Worm (Caenorhabditis elegans) whole organism, late embryonic: ENCODE measurements around the gene cyp-33C2.

Source experiments
- Y22D7AL.16 ChIP-seq: sonication (generic microtip); optimal IDR thresholded peaks from 2 replicates; lab custom pipeline; 2016; ENCODE audit warnings: missing genetic modification characterization, missing compliant biosample characterization
- ceh-19 ChIP-seq: fragments of 200-800 bp; sonication (Bioruptor generic); optimal IDR thresholded peaks from 2 replicates; lab custom pipeline; 2018; ENCODE audit warnings: mild to moderate bottlenecking, missing genetic modification characterization, missing compliant biosample characterization
- ceh-2 ChIP-seq: sonication (generic microtip); optimal IDR thresholded peaks from 2 replicates; lab custom pipeline; 2016; ENCODE audit warnings: missing genotype, missing genetic modification characterization, missing compliant biosample characterization
- fkh-10 ChIP-seq: fragments of 150-350 bp; optimal IDR thresholded peaks from 2 replicates; lab custom pipeline; 2014; ENCODE audit warnings: missing biosample characterization, missing genetic modification reagents, missing genetic modification characterization
- hlh-30 ChIP-seq: sonication (generic microtip); optimal IDR thresholded peaks from 2 replicates; lab custom pipeline; 2017; ENCODE audit warnings: antibody characterized with exemption, missing genetic modification characterization, missing compliant biosample characterization; ENCODE audit not compliant: insufficient read depth
- nhr-232 ChIP-seq: sonication (generic microtip); optimal IDR thresholded peaks from 2 replicates; lab custom pipeline; 2016; ENCODE audit warnings: missing genetic modification characterization, missing compliant biosample characterization

DNA sequence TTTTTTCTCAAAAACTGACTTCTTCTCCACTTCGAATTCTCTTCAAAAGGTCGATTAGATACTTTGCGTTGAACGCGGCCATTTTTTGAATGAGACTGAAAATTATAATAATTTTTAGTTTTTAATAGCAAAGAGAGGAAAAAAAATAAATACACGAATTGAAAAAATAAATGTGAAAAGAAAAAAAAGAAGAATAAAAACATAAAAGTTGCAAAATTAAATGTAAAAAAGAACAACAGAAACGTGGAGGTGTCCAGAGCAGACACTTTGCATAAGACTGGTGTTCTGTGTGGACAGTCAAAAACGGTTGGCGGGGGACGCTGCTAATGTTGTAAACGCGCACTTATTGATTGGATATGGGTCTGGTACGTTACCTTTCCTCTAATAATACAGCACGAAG lies 24.0 kb upstream of the cyp-33C2 start, which contains the start of gene C45H4.14:
- TF ChIP-seq Y22D7AL.16 (no peak), ceh-2 (tag; lab: Kevin White, UChicago) (no peak), nhr-232 (tag; lab: Kevin White, UChicago) (no peak), fkh-10 (GFP tag; lab: Kevin White, UChicago) (no peak), hlh-30 (tag; lab: Kevin White, UChicago) (no peak), ceh-19 (no peak)
